Fruit fly (Drosophila melanogaster): Measurements from ENCODE around the gene CG4789.

The CG4789 gene

DNA sequence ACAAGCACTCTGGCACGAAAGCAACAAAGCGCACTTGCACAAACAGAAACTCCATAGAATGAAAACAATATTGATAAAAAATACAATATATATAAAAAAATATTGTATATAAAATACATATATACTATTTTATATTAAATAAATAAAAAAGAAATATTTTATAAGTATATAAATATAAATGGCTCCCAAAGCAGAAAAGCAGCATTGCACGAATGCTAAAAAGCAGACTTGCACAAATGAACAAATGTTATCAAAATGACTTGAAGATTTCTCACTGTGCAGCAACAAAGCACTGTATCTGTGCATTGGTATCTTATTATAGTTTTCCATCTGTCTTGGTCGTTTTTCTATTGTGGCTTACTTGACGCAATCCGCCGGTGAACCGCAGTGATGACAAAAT, 32.0 kb upstream of the CG4789 start (continued):
- no peak for TF ChIP-seq CG10431 (GFP tag; optimal IDR thresholded peaks at IDR 0.05)
- TF ChIP-seq CG2116 (GFP tag; optimal IDR thresholded peaks at IDR 0.05), result no peak
- no peak for TF ChIP-seq Poxn (GFP tag; IDR thresholded peaks at IDR 0.05)
- TF ChIP-seq dati (GFP tag; IDR thresholded peaks at IDR 0.05), result no peak
- peak; percentile 63 for TF ChIP-seq dmrt99B (tag; optimal IDR thresholded peaks at IDR 0.05)
- TF ChIP-seq Ssrp (tag; optimal IDR thresholded peaks at IDR 0.05), result peak; percentile 18
- TF ChIP-seq btn (GFP tag; optimal IDR thresholded peaks at IDR 0.05), result no peak
- TF ChIP-seq Dek (tag; optimal IDR thresholded peaks at IDR 0.05), result no peak
- TF ChIP-seq oc (tag; optimal IDR thresholded peaks at IDR 0.05), result peak; percentile 3
- no peak for TF ChIP-seq nau (GFP tag; optimal IDR thresholded peaks at IDR 0.05)
- TF ChIP-seq CG33213 (GFP tag; optimal IDR thresholded peaks at IDR 0.05), result no peak
- no peak for TF ChIP-seq chif (GFP tag; optimal IDR thresholded peaks at IDR 0.05)
- peak; percentile 18; the same call in 1 of the 2 replicates for TF ChIP-seq Rx (GFP tag; IDR thresholded peaks at IDR 0.05)
- TF ChIP-seq CG12299 (tag; optimal IDR thresholded peaks at IDR 0.05), result no peak
- peak; percentile 52 for TF ChIP-seq CG15601 (tag; optimal IDR thresholded peaks at IDR 0.05)
- no peak for TF ChIP-seq tna (GFP tag; IDR thresholded peaks at IDR 0.05; ENCODE audit: partially characterized antibody)
- TF ChIP-seq CHES-1-like (GFP tag; optimal IDR thresholded peaks at IDR 0.05), result no peak
- no peak for TF ChIP-seq h (optimal IDR thresholded peaks at IDR 0.05)
- peak; percentile 69 for TF ChIP-seq nmo (GFP tag; optimal IDR thresholded peaks at IDR 0.05)
- TF ChIP-seq CG17186 (GFP tag; optimal IDR thresholded peaks at IDR 0.05), result no peak
- TF ChIP-seq CG18011 (GFP tag; optimal IDR thresholded peaks at IDR 0.05), result no peak
- no peak for TF ChIP-seq prd (optimal IDR thresholded peaks at IDR 0.05)
- no peak for TF ChIP-seq prd (GFP tag; IDR thresholded peaks at IDR 0.05)
- no peak for TF ChIP-seq Adf1 (GFP tag; IDR thresholded peaks at IDR 0.05)
- no peak for TF ChIP-seq Antp (GFP tag; optimal IDR thresholded peaks at IDR 0.05)
- no peak for TF ChIP-seq bowl (GFP tag; IDR thresholded peaks at IDR 0.05)
- no peak for TF ChIP-seq nerfin-2 (GFP tag; IDR thresholded peaks at IDR 0.05; ENCODE audit: partially characterized antibody)
- TF ChIP-seq Nf-YC (tag; optimal IDR thresholded peaks at IDR 0.05), result no peak
- peak; percentile 52 for TF ChIP-seq CG2678 (tag; optimal IDR thresholded peaks at IDR 0.05)
- no peak for TF ChIP-seq gsb (GFP tag; IDR thresholded peaks at IDR 0.05)
- no peak for TF ChIP-seq cad (GFP tag; optimal IDR thresholded peaks at IDR 0.05)
- peak; percentile 37 for TF ChIP-seq Oli (tag; optimal IDR thresholded peaks at IDR 0.05)
- TF ChIP-seq PHDP (tag; optimal IDR thresholded peaks at IDR 0.05), result peak; percentile 22
- no peak for TF ChIP-seq tup (GFP tag; optimal IDR thresholded peaks at IDR 0.05)
- no peak for TF ChIP-seq corto (GFP tag; optimal IDR thresholded peaks at IDR 0.05)
- no peak for TF ChIP-seq trh (GFP tag; optimal IDR thresholded peaks at IDR 0.05)
- no peak for TF ChIP-seq CG15011 (GFP tag; optimal IDR thresholded peaks at IDR 0.05)
- no peak for TF ChIP-seq seq (GFP tag; IDR thresholded peaks at IDR 0.05)
- no peak for TF ChIP-seq unc-4 (GFP tag; IDR thresholded peaks at IDR 0.05; ENCODE audit: partially characterized antibody)
- no peak for TF ChIP-seq klu (GFP tag; IDR thresholded peaks at IDR 0.05)
- no peak for TF ChIP-seq dpn (GFP tag; optimal IDR thresholded peaks at IDR 0.05)
- TF ChIP-seq CG13424 (tag; optimal IDR thresholded peaks at IDR 0.05), result peak; percentile 14
- TF ChIP-seq unpg (GFP tag; optimal IDR thresholded peaks at IDR 0.05), result peak; percentile 28
- TF ChIP-seq HLH54F (GFP tag; optimal IDR thresholded peaks at IDR 0.05), result no peak
- no peak for TF ChIP-seq CG12769 (tag; optimal IDR thresholded peaks at IDR 0.05)
- TF ChIP-seq esg (GFP tag; conservative IDR thresholded peaks at IDR 0.05), result no peak
- TF ChIP-seq CG10979 (tag; optimal IDR thresholded peaks at IDR 0.05), result peak; percentile 46
- no peak for TF ChIP-seq CG12391 (tag; optimal IDR thresholded peaks at IDR 0.05)
- TF ChIP-seq Bgb (GFP tag; IDR thresholded peaks at IDR 0.05; ENCODE audit: partially characterized antibody), result no peak
- TF ChIP-seq CG11696 (GFP tag; IDR thresholded peaks at IDR 0.05), result no peak
- no peak for TF ChIP-seq ssp (GFP tag; IDR thresholded peaks at IDR 0.05)
- TF ChIP-seq tx (GFP tag; optimal IDR thresholded peaks at IDR 0.05), result no peak

All from whole organism, embryonic.